Worm (Caenorhabditis elegans) whole organism, L1 larva: ENCODE measurements around the gene F13B12.2.

Experiments used
- ces-1 ChIP-seq: fragments of 150-350 bp; optimal IDR thresholded peaks from 2 replicates; lab custom pipeline; 2014; ENCODE audit warnings: missing biosample characterization, missing genetic modification reagents, missing genetic modification characterization
- lin-35 ChIP-seq, 2 experiments: fragments of 150-350 bp; optimal IDR thresholded peaks; 2 replicates each; lab custom pipeline; 2014; ENCODE audit warnings: missing biosample characterization in 2 of 2, missing genetic modification characterization in 2 of 2, missing genetic modification reagents in 2 of 2
- nhr-237 ChIP-seq: fragments of 150-350 bp; optimal IDR thresholded peaks from 2 replicates; lab custom pipeline; 2014; ENCODE audit warnings: missing biosample characterization, missing genetic modification characterization
- nhr-76 ChIP-seq: sonication (generic microtip); optimal IDR thresholded peaks from 2 replicates; lab custom pipeline; 2017; ENCODE audit warnings: missing biosample characterization, missing genetic modification characterization
- unc-130 ChIP-seq: fragments of 150-350 bp; optimal IDR thresholded peaks from 2 replicates; lab custom pipeline; 2017; ENCODE audit warnings: missing biosample characterization, missing genetic modification characterization, inconsistent platforms

- TF ChIP-seq nhr-76 (tag; lab: Kevin White, UChicago): no peak
- peak in 1 of 2 experiments; percentile 21 for TF ChIP-seq lin-35 (GFP tag; optimal IDR thresholded peaks at IDR 0.05; lab: Kevin White, UChicago)
- TF ChIP-seq nhr-237 (tag; lab: Kevin White, UChicago): no peak
- no peak for TF ChIP-seq ces-1 (GFP tag; lab: Kevin White, UChicago)
- no peak for TF ChIP-seq unc-130 (tag; lab: Kevin White, UChicago)
These were observed 8.5 kb downstream of the F13B12.2 start for ce11 chrIV:10420440-10420839.
